Fruit fly (Drosophila melanogaster): ENCODE measurements around the gene CG14985.

The CG14985 gene

dm6 chr3L:4049082-4049481 is 45.8 kb downstream of the CG14985 start (continued):
- TF ChIP-seq CG12299 (tag; optimal IDR thresholded peaks at IDR 0.05) (no peak), ham (GFP tag; IDR thresholded peaks at IDR 0.05) (no peak), CG2678 (tag; optimal IDR thresholded peaks at IDR 0.05) (peak; percentile 36), Hr51 (GFP tag; optimal IDR thresholded peaks at IDR 0.05) (peak in 1 of 2 experiments; percentile 48), CG7839 (tag; optimal IDR thresholded peaks at IDR 0.05) (peak; percentile 12), CG12391 (tag; optimal IDR thresholded peaks at IDR 0.05) (peak; percentile 13), CG2712 (tag; optimal IDR thresholded peaks at IDR 0.05) (peak; percentile 37), CG18262 (tag; optimal IDR thresholded peaks at IDR 0.05) (peak; percentile 30), CG6854 (GFP tag; optimal IDR thresholded peaks at IDR 0.05) (no peak), ranshi (GFP tag; IDR thresholded peaks at IDR 0.05) (no peak), Hand (GFP tag; optimal IDR thresholded peaks at IDR 0.05) (no peak), Ets97D (GFP tag; optimal IDR thresholded peaks at IDR 0.05) (no peak), Fer2 (tag; optimal IDR thresholded peaks at IDR 0.05) (no peak), Med (GFP tag) (peak; percentile 38), CG10979 (tag; optimal IDR thresholded peaks at IDR 0.05) (peak; percentile 15), bbx (GFP tag; IDR thresholded peaks at IDR 0.05; ENCODE audit: partially characterized antibody) (no peak), nmo (GFP tag; optimal IDR thresholded peaks at IDR 0.05) (peak; percentile 24), ken (GFP tag; IDR thresholded peaks at IDR 0.05) (no peak), phol (tag; optimal IDR thresholded peaks at IDR 0.05) (peak; percentile 2), CG3847 (GFP tag; IDR thresholded peaks at IDR 0.05) (no peak), row (GFP tag; IDR thresholded peaks at IDR 0.05) (peak; percentile 65), CG4820 (GFP tag; optimal IDR thresholded peaks at IDR 0.05) (no peak), CG15514 (GFP tag; optimal IDR thresholded peaks at IDR 0.05) (no peak)

DNA sequence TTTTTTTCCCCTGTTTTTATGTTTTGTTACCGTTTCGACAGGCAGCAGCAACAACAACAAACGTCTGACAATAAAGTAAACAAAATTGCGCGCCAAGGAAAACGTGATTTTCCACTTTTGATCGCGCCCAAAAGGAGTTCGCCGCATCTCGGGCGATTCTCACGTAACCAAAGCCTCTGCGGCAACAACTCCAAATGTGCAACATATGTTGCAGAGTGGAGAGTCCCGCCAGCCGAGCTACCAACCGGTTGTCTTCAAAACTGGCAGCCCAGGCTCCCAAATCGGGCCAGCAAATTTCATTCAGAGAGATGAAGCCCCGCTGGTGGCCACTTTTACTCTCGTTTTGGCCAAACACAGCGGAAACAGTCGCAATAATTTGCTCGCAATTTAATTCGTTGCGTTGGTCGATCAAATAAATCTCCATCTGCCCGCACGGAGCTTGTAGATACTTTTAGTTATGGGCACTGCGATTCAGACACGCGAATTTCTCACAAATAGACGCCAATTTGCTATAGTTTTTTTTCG is 52.2 kb downstream of the CG14985 start:
- no peak for TF ChIP-seq CG14050 (GFP tag; IDR thresholded peaks at IDR 0.05)

Data from whole organism, embryonic.